Fruit fly (Drosophila melanogaster): ENCODE data around the gene Mst84Da.
A peak's percentile ranks its signal among the peaks of the same experiment; 100 is the strongest.

Mst84Da gene

DNA sequence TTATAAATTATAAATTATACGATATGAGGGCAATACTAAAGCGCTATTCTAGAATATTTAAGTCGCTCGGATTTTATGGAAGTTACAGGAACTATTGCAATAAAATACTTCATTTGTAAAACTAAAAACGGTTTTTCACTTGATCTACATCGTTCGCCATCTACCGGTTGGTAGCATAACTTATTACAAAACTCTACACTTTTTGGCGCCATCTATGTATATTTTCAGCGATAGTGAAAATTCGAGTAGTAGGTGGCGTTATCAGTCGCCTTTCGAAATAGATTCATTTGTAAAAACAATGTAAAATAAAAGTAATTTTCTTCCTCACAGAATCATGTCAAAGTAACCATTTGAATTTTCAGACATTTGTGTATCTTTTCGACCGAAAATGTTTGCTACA is 19.2 kb upstream of the Mst84Da start, which contains the start of gene nxf4 (continued):
- TF ChIP-seq zen (tag; optimal IDR thresholded peaks at IDR 0.05) (peak; percentile 83), fd96Cb (tag; optimal IDR thresholded peaks at IDR 0.05) (peak; percentile 35), Mad (GFP tag; optimal IDR thresholded peaks at IDR 0.05) (peak; percentile 70), Nf-YC (tag; optimal IDR thresholded peaks at IDR 0.05) (no peak), repo (GFP tag; optimal IDR thresholded peaks at IDR 0.05) (peak; percentile 65), ind (GFP tag; optimal IDR thresholded peaks at IDR 0.05) (peak; percentile 72), CrebB (tag; optimal IDR thresholded peaks at IDR 0.05) (peak; percentile 9), Ada2b (GFP tag; IDR thresholded peaks at IDR 0.05) (peak; percentile 37; the same call in 1 of the 2 replicates), Dfd (GFP tag; optimal IDR thresholded peaks at IDR 0.05) (no peak), CG12299 (tag; optimal IDR thresholded peaks at IDR 0.05) (no peak), CG10209 (GFP tag; optimal IDR thresholded peaks at IDR 0.05) (peak; percentile 64), tio (GFP tag; optimal IDR thresholded peaks at IDR 0.05) (peak; percentile 54), CG15073 (GFP tag; optimal IDR thresholded peaks at IDR 0.05) (no peak), ewg (GFP tag; optimal IDR thresholded peaks at IDR 0.05) (peak; percentile 59), Mrtf (GFP tag; IDR thresholded peaks at IDR 0.05) (peak; percentile 61; the same call in 2 of the 3 replicates), CG11560 (tag; IDR thresholded peaks at IDR 0.05) (peak; percentile 27; the same call in 1 of the 3 replicates), ash1 (GFP tag; optimal IDR thresholded peaks at IDR 0.05) (no peak), slp2 (GFP tag; optimal IDR thresholded peaks at IDR 0.05) (peak; percentile 71), CG11695 (GFP tag; IDR thresholded peaks at IDR 0.05) (no peak), rib (GFP tag; IDR thresholded peaks at IDR 0.05) (no peak), CG8944 (GFP tag; optimal IDR thresholded peaks at IDR 0.05) (peak; percentile 79), HLHmδ (GFP tag; optimal IDR thresholded peaks at IDR 0.05) (no peak), CG13424 (tag; optimal IDR thresholded peaks at IDR 0.05) (peak; percentile 79), CG12659 (GFP tag; optimal IDR thresholded peaks at IDR 0.05) (peak; percentile 28), CG10267 (tag; optimal IDR thresholded peaks at IDR 0.05) (peak; percentile 62), Ets97D (GFP tag; optimal IDR thresholded peaks at IDR 0.05) (peak; percentile 17), CG11398 (GFP tag; optimal IDR thresholded peaks at IDR 0.05) (peak; percentile 48), ssp (GFP tag; IDR thresholded peaks at IDR 0.05) (peak; percentile 51; the same call in 1 of the 2 replicates), CG1024 (GFP tag; IDR thresholded peaks at IDR 0.05) (no peak), CG1832 (GFP tag; optimal IDR thresholded peaks at IDR 0.05) (no peak), CG7271 (tag; optimal IDR thresholded peaks at IDR 0.05) (peak; percentile 38), Elba2 (GFP tag; optimal IDR thresholded peaks at IDR 0.05) (peak; percentile 42), ken (GFP tag; IDR thresholded peaks at IDR 0.05) (peak; percentile 84), gfzf (GFP tag; optimal IDR thresholded peaks at IDR 0.05) (no peak), cato (GFP tag; optimal IDR thresholded peaks at IDR 0.05; ENCODE audit: borderline replicate concordance) (peak; percentile 15), croc (GFP tag; conservative IDR thresholded peaks at IDR 0.05) (peak; percentile 51; the same call in 2 of the 3 replicates), dm (GFP tag; optimal IDR thresholded peaks at IDR 0.05) (peak; percentile 67), CG10366 (GFP tag; IDR thresholded peaks at IDR 0.05) (peak; percentile 64), CG7839 (tag; optimal IDR thresholded peaks at IDR 0.05) (peak; percentile 69), h (optimal IDR thresholded peaks at IDR 0.05) (no peak), cad (GFP tag; optimal IDR thresholded peaks at IDR 0.05) (no peak), Med (GFP tag) (no peak), CG16863 (GFP tag; optimal IDR thresholded peaks at IDR 0.05) (peak; percentile 61), stc (GFP tag; IDR thresholded peaks at IDR 0.05) (no peak; the same call in 1 of the 2 replicates), CG12942 (GFP tag; optimal IDR thresholded peaks at IDR 0.05) (peak; percentile 74), Sry-β (GFP tag; optimal IDR thresholded peaks at IDR 0.05) (peak; percentile 0), CG12236 (GFP tag; optimal IDR thresholded peaks at IDR 0.05) (peak; percentile 0), zfh2 (GFP tag; optimal IDR thresholded peaks at IDR 0.05) (peak; percentile 34), CG18764 (GFP tag; optimal IDR thresholded peaks at IDR 0.05) (peak; percentile 75), CG13287 (GFP tag; IDR thresholded peaks at IDR 0.05; ENCODE audit: partially characterized antibody) (peak; percentile 33; the same call in 1 of the 2 replicates), CG12071 (GFP tag; optimal IDR thresholded peaks at IDR 0.05) (peak; percentile 11)
